Fruit fly (Drosophila melanogaster) whole organism, wandering third instar larva: ENCODE data around the gene Grx1.

Experiments
- Abd-B ChIP-seq: fragments of >200 bp; optimal IDR thresholded peaks from 2 replicates; lab custom pipeline; 2017; ENCODE audit warnings: missing biosample characterization, missing genetic modification characterization
- CG32264 ChIP-seq: fragments of 200-800 bp; sonication (Bioruptor generic); optimal IDR thresholded peaks from 2 replicates; lab custom pipeline; 2016; ENCODE audit warnings: missing biosample characterization, missing genetic modification characterization
- CG9705 ChIP-seq: fragments of 200-800 bp; sonication (Bioruptor generic); optimal IDR thresholded peaks from 2 replicates; lab custom pipeline; 2018; ENCODE audit warnings: missing biosample characterization, mild to moderate bottlenecking, missing genetic modification characterization
- CrebA ChIP-seq: fragments of 200-800 bp; sonication (Bioruptor generic); optimal IDR thresholded peaks from 2 replicates; lab custom pipeline; 2016; ENCODE audit warnings: missing biosample characterization, mild to moderate bottlenecking, missing genetic modification characterization, borderline replicate concordance
- Dfd ChIP-seq: fragments of >200 bp; optimal IDR thresholded peaks from 2 replicates; lab custom pipeline; 2017; ENCODE audit warnings: missing biosample characterization, missing genetic modification characterization
- Dif ChIP-seq: fragments of 200-275, 200-300 bp; sonication (Bioruptor generic); optimal IDR thresholded peaks from 2 replicates; lab custom pipeline; 2018; ENCODE audit warnings: missing biosample characterization, missing genetic modification characterization; ENCODE audit not compliant: partially characterized antibody
- GATAd ChIP-seq: sonication (Bioruptor generic); optimal IDR thresholded peaks from 2 replicates; lab custom pipeline; 2016; ENCODE audit warnings: missing biosample characterization, missing genetic modification characterization
- HLH106 ChIP-seq: fragments of 200-800 bp; optimal IDR thresholded peaks from 3 replicates; lab custom pipeline; 2019; ENCODE audit warnings: missing biosample characterization, mild to moderate bottlenecking, missing genetic modification characterization, moderate library complexity
- Hnf4 ChIP-seq: fragments of 200-800 bp; sonication (Bioruptor generic); optimal IDR thresholded peaks from 2 replicates; lab custom pipeline; 2016; ENCODE audit warnings: missing biosample characterization, mild to moderate bottlenecking, missing genetic modification characterization
- Hr78 ChIP-seq: fragments of >200 bp; optimal IDR thresholded peaks from 2 replicates; lab custom pipeline; 2017; ENCODE audit warnings: missing biosample characterization, missing genetic modification characterization
- Hr83 ChIP-seq: fragments of 200-300 bp; sonication (Bioruptor generic); optimal IDR thresholded peaks from 2 replicates; lab custom pipeline; 2016; ENCODE audit warnings: missing biosample characterization, mild to moderate bottlenecking, missing genetic modification characterization, moderate library complexity; ENCODE audit not compliant: poor library complexity, severe bottlenecking
- Jra ChIP-seq: sonication (Bioruptor generic); optimal IDR thresholded peaks from 2 replicates; lab custom pipeline; 2016; ENCODE audit warnings: missing biosample characterization, missing genetic modification characterization
- Mio ChIP-seq: sonication (Bioruptor generic); optimal IDR thresholded peaks from 2 replicates; lab custom pipeline; 2016; ENCODE audit warnings: missing biosample characterization, missing genetic modification characterization
- Myc ChIP-seq: fragments of >200 bp; optimal IDR thresholded peaks from 2 replicates; lab custom pipeline; 2017
- N ChIP-seq: fragments of >200 bp; optimal IDR thresholded peaks from 2 replicates; lab custom pipeline; 2018; ENCODE audit warnings: missing biosample characterization, missing external identifiers, missing genetic modification characterization
- OdsH ChIP-seq: fragments of 200-800 bp; sonication (Bioruptor generic); optimal IDR thresholded peaks from 2 replicates; lab custom pipeline; 2016; ENCODE audit warnings: missing biosample characterization, mild to moderate bottlenecking, missing genetic modification characterization
- Rel ChIP-seq, 2 experiments: fragments of 200-800 bp; sonication (Bioruptor generic) in 1 of 2; optimal IDR thresholded peaks; 2 replicates in 1 of 2; 3 replicates in 1 of 2; lab custom pipeline; 2016 to 2019; ENCODE audit warnings: mild to moderate bottlenecking in 2 of 2, missing biosample characterization in 2 of 2, missing genetic modification characterization in 2 of 2, moderate library complexity in 1 of 2
- Sp1 ChIP-seq: fragments of 200-800 bp; sonication (Bioruptor generic); optimal IDR thresholded peaks from 3 replicates; lab custom pipeline; 2019; ENCODE audit warnings: missing biosample characterization, mild to moderate bottlenecking, missing genetic modification characterization, moderate library complexity
- Vsx2 ChIP-seq: fragments of 200-300, 225-300 bp; sonication (Bioruptor generic); optimal IDR thresholded peaks from 2 replicates; lab custom pipeline; 2018; ENCODE audit warnings: missing biosample characterization, missing genetic modification characterization; ENCODE audit not compliant: partially characterized antibody
- br ChIP-seq: fragments of 200-800 bp; sonication (Bioruptor generic); optimal IDR thresholded peaks from 2 replicates; lab custom pipeline; 2016; ENCODE audit warnings: missing biosample characterization, missing genetic modification characterization
- brk ChIP-seq: fragments of 200-800 bp; sonication (Bioruptor generic); optimal IDR thresholded peaks from 2 replicates; lab custom pipeline; 2016; ENCODE audit warnings: missing biosample characterization, mild to moderate bottlenecking, missing genetic modification characterization
- dl ChIP-seq, 2 experiments: fragments of 175-275, 200-275 bp in 1 of 2; fragments of 200-275 bp in 1 of 2; sonication (Bioruptor generic); optimal IDR thresholded peaks; lab custom pipeline; 2018; ENCODE audit warnings: mild to moderate bottlenecking in 2 of 2, missing biosample characterization in 2 of 2, missing genetic modification characterization in 2 of 2, moderate library complexity in 2 of 2; ENCODE audit not compliant: partially characterized antibody in 2 of 2, insufficient read depth in 1 of 2
- dmrt93B ChIP-seq: fragments of 200-800 bp; sonication (Bioruptor generic); optimal IDR thresholded peaks from 2 replicates; lab custom pipeline; 2018; ENCODE audit warnings: missing biosample characterization, mild to moderate bottlenecking, missing genetic modification characterization
- dsf ChIP-seq: sonication (Bioruptor generic); optimal IDR thresholded peaks from 2 replicates; lab custom pipeline; 2016; ENCODE audit warnings: missing biosample characterization, missing genetic modification characterization, borderline replicate concordance
- ey ChIP-seq: fragments of 200-800 bp; sonication (Bioruptor generic); optimal IDR thresholded peaks from 2 replicates; lab custom pipeline; 2016; ENCODE audit warnings: missing biosample characterization, missing genetic modification characterization
- foxo ChIP-seq, 2 experiments: fragments of 200-800 bp; sonication (Bioruptor generic); optimal IDR thresholded peaks; 2 replicates in 1 of 2; 3 replicates in 1 of 2; lab custom pipeline; 2016 to 2017; ENCODE audit warnings: missing biosample characterization in 2 of 2, missing genetic modification characterization in 2 of 2
- fru ChIP-seq: fragments of 200-800 bp; sonication (Bioruptor generic); optimal IDR thresholded peaks from 3 replicates; lab custom pipeline; 2016; ENCODE audit warnings: missing biosample characterization, mild to moderate bottlenecking, missing genetic modification characterization
- h ChIP-seq: fragments of 200-800 bp; sonication (Bioruptor generic); optimal IDR thresholded peaks from 3 replicates; lab custom pipeline; 2016; ENCODE audit warnings: missing biosample characterization, mild to moderate bottlenecking, missing genetic modification characterization
- jim ChIP-seq: fragments of 175-275, 200-325 bp; sonication (Bioruptor generic); optimal IDR thresholded peaks from 2 replicates; lab custom pipeline; 2016; ENCODE audit warnings: missing biosample characterization, mild to moderate bottlenecking, missing genetic modification characterization
- lola ChIP-seq: fragments of >200 bp; optimal IDR thresholded peaks from 2 replicates; lab custom pipeline; 2017; ENCODE audit warnings: missing biosample characterization, missing genetic modification characterization
- pan ChIP-seq: fragments of >200 bp; optimal IDR thresholded peaks from 2 replicates; lab custom pipeline; 2017
- psq ChIP-seq: fragments of 200-800 bp; sonication (Bioruptor generic); optimal IDR thresholded peaks from 3 replicates; lab custom pipeline; 2017; ENCODE audit warnings: missing biosample characterization, mild to moderate bottlenecking, missing genetic modification characterization, moderate library complexity
- rgr ChIP-seq: fragments of 200-800 bp; sonication (Bioruptor generic); optimal IDR thresholded peaks from 3 replicates; lab custom pipeline; 2016; ENCODE audit warnings: missing biosample characterization, mild to moderate bottlenecking, missing genetic modification characterization
- sage ChIP-seq: fragments of 200-800 bp; sonication (Bioruptor generic); optimal IDR thresholded peaks from 2 replicates; lab custom pipeline; 2016; ENCODE audit warnings: missing biosample characterization, mild to moderate bottlenecking, missing genetic modification characterization
- sv ChIP-seq: fragments of 200-800 bp; sonication (Bioruptor generic); optimal IDR thresholded peaks from 3 replicates; lab custom pipeline; 2016; ENCODE audit warnings: missing biosample characterization, missing genetic modification characterization
- tai ChIP-seq: sonication (Bioruptor generic); optimal IDR thresholded peaks from 2 replicates; lab custom pipeline; 2016; ENCODE audit warnings: missing biosample characterization, missing genetic modification characterization
- usp ChIP-seq: fragments of >200 bp; optimal IDR thresholded peaks from 2 replicates; lab custom pipeline; 2017; ENCODE audit warnings: missing biosample characterization, missing genetic modification characterization
- woc ChIP-seq: sonication (Bioruptor generic); optimal IDR thresholded peaks from 2 replicates; lab custom pipeline; 2016; ENCODE audit warnings: missing biosample characterization, mild to moderate bottlenecking, missing genetic modification characterization

The Grx1 gene

DNA sequence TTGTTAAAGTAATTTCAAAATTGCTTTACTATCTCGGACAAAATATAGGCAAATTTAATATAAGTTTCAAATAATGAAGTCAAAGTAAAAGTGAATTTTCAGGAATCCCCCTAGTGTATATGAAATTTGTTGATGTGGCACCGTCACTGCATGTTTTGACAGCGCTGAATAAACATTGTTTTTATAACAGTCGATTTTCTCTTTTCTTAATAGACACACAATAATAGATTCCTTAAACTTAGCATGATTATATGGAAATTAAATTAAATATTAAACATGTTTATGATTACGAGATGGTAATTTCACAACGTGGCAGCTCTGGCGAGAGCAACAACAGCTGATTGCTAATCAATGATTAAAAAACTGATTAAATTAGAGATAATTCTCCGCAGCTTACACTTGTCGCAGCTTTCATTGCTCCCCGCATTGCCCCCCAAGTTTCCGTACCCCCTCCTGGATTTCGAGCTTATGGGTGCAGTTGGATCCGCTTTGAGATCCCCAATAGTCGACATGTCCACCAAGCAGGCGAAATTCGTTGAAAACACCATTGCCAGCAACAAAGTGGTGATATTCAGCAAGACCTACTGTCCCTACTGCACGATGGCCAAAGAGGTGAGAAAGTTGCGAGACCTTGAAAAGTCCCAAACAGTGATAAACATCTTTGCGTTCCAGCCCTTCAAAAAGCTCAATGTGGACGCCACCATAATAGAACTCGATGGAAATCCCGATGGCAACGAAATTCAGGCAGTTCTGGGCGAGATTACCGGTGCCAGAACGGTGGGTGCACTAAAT is at the start of gene Grx1:
Gene Grx1 (plus strand): TSS at position 196 of the 792 bp plus-strand sequence.
- peak; percentile 63 for TF ChIP-seq Jra (GFP tag; lab: Kevin White, UChicago)
- peak; percentile 27 for TF ChIP-seq psq (GFP tag; lab: Kevin White, UChicago)
- no peak for TF ChIP-seq CrebA (GFP tag; lab: Kevin White, UChicago)
- peak; percentile 24 for TF ChIP-seq CG9705 (GFP tag; lab: Kevin White, UChicago)
- no peak for TF ChIP-seq Abd-B
- peak; percentile 43 for TF ChIP-seq Sp1 (GFP tag; lab: Kevin White, UChicago)
- TF ChIP-seq woc (GFP tag; lab: Kevin White, UChicago), result no peak
- no peak for TF ChIP-seq Hr78
- no peak for TF ChIP-seq Dfd
- TF ChIP-seq Hr83 (GFP tag; lab: Kevin White, UChicago), result no peak
- TF ChIP-seq Vsx2 (GFP tag; lab: Kevin White, UChicago), result no peak
- TF ChIP-seq HLH106 (tag; lab: Kevin White, UChicago), result peak; percentile 56
- TF ChIP-seq lola, result no peak
- TF ChIP-seq jim (GFP tag; lab: Kevin White, UChicago), result no peak
- TF ChIP-seq Hnf4 (GFP tag; lab: Kevin White, UChicago), result peak; percentile 66
- TF ChIP-seq Mio (GFP tag; lab: Kevin White, UChicago), result no peak
- no peak for TF ChIP-seq usp (GFP tag; lab: Kevin White, UChicago)
- peak; percentile 25 for TF ChIP-seq br
- TF ChIP-seq rgr (GFP tag; lab: Kevin White, UChicago), result peak; percentile 63
- no peak for TF ChIP-seq N (GFP tag; lab: Kevin White, UChicago)
- peak; percentile 55 for TF ChIP-seq OdsH (GFP tag; lab: Kevin White, UChicago)
- TF ChIP-seq sv (GFP tag; lab: Kevin White, UChicago), result peak; percentile 68
- peak; percentile 49 for TF ChIP-seq fru (GFP tag; lab: Kevin White, UChicago)
- no peak for TF ChIP-seq Myc (lab: Kevin White, UChicago)
- TF ChIP-seq brk, result peak; percentile 79
- TF ChIP-seq GATAd (GFP tag; lab: Kevin White, UChicago), result peak; percentile 58
- no peak for TF ChIP-seq dmrt93B (GFP tag; lab: Kevin White, UChicago)
- no peak for TF ChIP-seq Dif (GFP tag; lab: Kevin White, UChicago)
- peak; percentile 35 for TF ChIP-seq CG32264 (GFP tag; lab: Kevin White, UChicago)
- peak; percentile 46 for TF ChIP-seq ey
- peak; percentile 39 for TF ChIP-seq dsf
- TF ChIP-seq pan (lab: Kevin White, UChicago), result no peak
- peak; percentile 60 for TF ChIP-seq h (GFP tag; lab: Kevin White, UChicago)
- TF ChIP-seq Rel (GFP tag; optimal IDR thresholded peaks at IDR 0.05; lab: Kevin White, UChicago), result no peak
- TF ChIP-seq Rel (tag; optimal IDR thresholded peaks at IDR 0.05; lab: Kevin White, UChicago), result peak; percentile 91
- no peak for TF ChIP-seq tai (GFP tag; lab: Kevin White, UChicago)
- TF ChIP-seq foxo (GFP tag; optimal IDR thresholded peaks at IDR 0.05; lab: Kevin White, UChicago), result peak in 1 of 2 experiments; percentile 75
- TF ChIP-seq sage (GFP tag; lab: Kevin White, UChicago), result no peak
- no peak for TF ChIP-seq dl (GFP tag; optimal IDR thresholded peaks at IDR 0.05; lab: Kevin White, UChicago; ENCODE audit: insufficient read depth in 1 of 2, partially characterized antibody in 2 of 2)

dm6 chr3L:18819262-18819886 is 49.7 kb upstream of the Grx1 start:
- no peak for TF ChIP-seq fru (GFP tag; lab: Kevin White, UChicago)
- no peak for TF ChIP-seq CrebA (GFP tag; lab: Kevin White, UChicago)
- TF ChIP-seq dsf, result no peak
- TF ChIP-seq ey, result no peak
- no peak for TF ChIP-seq Dfd
- TF ChIP-seq jim (GFP tag; lab: Kevin White, UChicago), result peak; percentile 14
- TF ChIP-seq HLH106 (tag; lab: Kevin White, UChicago), result no peak
- TF ChIP-seq Vsx2 (GFP tag; lab: Kevin White, UChicago), result peak; percentile 19
- no peak for TF ChIP-seq brk
- TF ChIP-seq sv (GFP tag; lab: Kevin White, UChicago), result no peak
- no peak for TF ChIP-seq dl (GFP tag; optimal IDR thresholded peaks at IDR 0.05; lab: Kevin White, UChicago; ENCODE audit: insufficient read depth in 1 of 2, partially characterized antibody in 2 of 2)
- no peak for TF ChIP-seq tai (GFP tag; lab: Kevin White, UChicago)
- no peak for TF ChIP-seq sage (GFP tag; lab: Kevin White, UChicago)
- no peak for TF ChIP-seq dmrt93B (GFP tag; lab: Kevin White, UChicago)
- TF ChIP-seq pan (lab: Kevin White, UChicago), result no peak
- TF ChIP-seq br, result no peak
- peak; percentile 53 for TF ChIP-seq psq (GFP tag; lab: Kevin White, UChicago)
- no peak for TF ChIP-seq woc (GFP tag; lab: Kevin White, UChicago)
- TF ChIP-seq Myc (lab: Kevin White, UChicago), result no peak
- no peak for TF ChIP-seq h (GFP tag; lab: Kevin White, UChicago)
- TF ChIP-seq usp (GFP tag; lab: Kevin White, UChicago), result no peak
- TF ChIP-seq N (GFP tag; lab: Kevin White, UChicago), result no peak
- no peak for TF ChIP-seq Sp1 (GFP tag; lab: Kevin White, UChicago)
- no peak for TF ChIP-seq OdsH (GFP tag; lab: Kevin White, UChicago)
